Worm (Caenorhabditis elegans): ENCODE measurements around the gene ehs-1.

DNA sequence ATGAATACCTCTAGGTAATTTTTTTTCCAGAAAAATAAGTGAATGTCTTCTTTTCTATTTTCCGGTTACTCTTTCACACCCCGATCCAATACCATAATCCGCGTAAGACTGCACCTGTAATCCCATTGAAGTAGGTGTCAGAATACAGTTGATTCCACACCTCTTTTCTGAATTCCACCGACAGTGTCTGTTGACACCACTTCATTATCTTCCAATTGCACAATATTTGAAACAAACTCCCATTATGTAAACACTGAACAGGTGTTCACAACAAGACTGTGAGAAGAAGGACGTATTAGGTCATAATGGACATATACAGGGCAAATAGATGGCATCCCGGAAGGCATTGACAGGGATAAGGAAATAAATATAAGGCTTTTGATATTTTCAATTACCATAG is 43.1 kb upstream of the ehs-1 start:
- TF ChIP-seq tbx-11 (GFP tag; IDR thresholded peaks at IDR 0.05) (no peak), B0310.2 (tag; optimal IDR thresholded peaks at IDR 0.05) (no peak), ama-1 (optimal IDR thresholded peaks at IDR 0.05) (no peak), hmg-4 (GFP tag; optimal IDR thresholded peaks at IDR 0.05) (no peak), ceh-13 (GFP tag; optimal IDR thresholded peaks at IDR 0.05) (no peak), scrt-1 (GFP tag; IDR thresholded peaks at IDR 0.05) (no peak), pes-1 (GFP tag; IDR thresholded peaks at IDR 0.05) (no peak), sea-1 (GFP tag; conservative IDR thresholded peaks at IDR 0.05) (no peak), tbx-37 (GFP tag; conservative IDR thresholded peaks at IDR 0.05) (no peak), ceh-36 (tag; optimal IDR thresholded peaks at IDR 0.05) (no peak)

Data from whole organism, early embryonic.